Fruit fly (Drosophila melanogaster): ENCODE data around the gene CG1628.

The CG1628 gene

dm6 chrX:10557432-10557831 is 45.1 kb downstream of the CG1628 start (continued):
- TF ChIP-seq Eip78C (GFP tag) (peak; percentile 97), svp (GFP tag) (peak; percentile 96), CG10631 (GFP tag; optimal IDR thresholded peaks at IDR 0.05) (peak; percentile 89), salr (GFP tag; optimal IDR thresholded peaks at IDR 0.05) (peak; percentile 18 to 94), acj6 (GFP tag; optimal IDR thresholded peaks at IDR 0.05) (peak; percentile 91), fkh (GFP tag; optimal IDR thresholded peaks at IDR 0.05) (no peak), Hr4 (GFP tag; optimal IDR thresholded peaks at IDR 0.05) (peak; percentile 93), CG15336 (GFP tag; IDR thresholded peaks at IDR 0.05) (peak; percentile 94)

- TF ChIP-seq CG8119 (GFP tag; IDR thresholded peaks at IDR 0.05) (0 out of 3 replicates have a peak, but pooled peaks have one; percentile 17), Sox14 (GFP tag; optimal IDR thresholded peaks at IDR 0.05) (no peak), CG32006 (GFP tag; optimal IDR thresholded peaks at IDR 0.05) (no peak), Eip78C (GFP tag) (peak; percentile 51)
These were observed 53.5 kb downstream of the CG1628 start for dm6 chrX:10549050-10549449.
